Worm (Caenorhabditis elegans): ENCODE results near the gene K04D7.6.

The K04D7.6 gene

DNA sequence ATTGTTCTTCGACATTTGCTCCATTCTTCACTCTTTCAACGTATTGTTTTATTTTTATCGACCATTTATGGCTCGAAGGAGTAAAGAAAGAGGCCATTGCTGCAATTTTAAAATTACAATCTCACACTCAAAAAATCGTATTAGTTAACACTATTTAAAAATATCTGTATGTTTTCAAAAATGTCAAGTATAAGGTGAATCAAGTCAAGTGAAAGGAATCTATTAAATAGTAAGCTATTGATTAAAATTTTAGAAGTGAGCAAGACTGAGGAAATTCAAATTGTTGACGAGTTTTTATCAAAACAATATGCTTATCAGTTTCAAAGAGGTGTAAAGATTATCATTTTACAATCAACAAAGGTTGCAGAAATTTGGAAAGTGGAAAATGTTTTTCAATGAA is 26.4 kb upstream of the K04D7.6 start, which contains the start of gene F01G10.4:
Gene F01G10.4, minus strand, starts transcription at position 101 of the 400 bp plus-strand sequence.
- TF ChIP-seq nhr-19 (GFP tag; conservative IDR thresholded peaks at IDR 0.05) (no peak), nhr-237 (tag; optimal IDR thresholded peaks at IDR 0.05) (no peak), ces-1 (GFP tag; optimal IDR thresholded peaks at IDR 0.05) (no peak), lin-35 (GFP tag; optimal IDR thresholded peaks at IDR 0.05) (no peak), xbp-1 (tag; optimal IDR thresholded peaks at IDR 0.05) (no peak), efl-1 (optimal IDR thresholded peaks at IDR 0.05) (no peak), efl-1 (GFP tag; optimal IDR thresholded peaks at IDR 0.05 in 1 of 2) (no peak)

- TF ChIP-seq sptf-1 (tag; optimal IDR thresholded peaks at IDR 0.05): no peak
- TF ChIP-seq isw-1 (GFP tag; IDR thresholded peaks at IDR 0.05): no peak
- no peak for TF ChIP-seq ama-1 (optimal IDR thresholded peaks at IDR 0.05)
- no peak for TF ChIP-seq ceh-90 (tag; optimal IDR thresholded peaks at IDR 0.05)
- no peak for TF ChIP-seq tbx-2 (tag; optimal IDR thresholded peaks at IDR 0.05)
- no peak for TF ChIP-seq fkh-8 (tag; optimal IDR thresholded peaks at IDR 0.05)
- TF ChIP-seq nhr-19 (GFP tag; conservative IDR thresholded peaks at IDR 0.05): no peak
- TF ChIP-seq ztf-4 (tag; optimal IDR thresholded peaks at IDR 0.05): no peak
- no peak for TF ChIP-seq hpl-2 (GFP tag; optimal IDR thresholded peaks at IDR 0.05)
- TF ChIP-seq pag-3 (tag; optimal IDR thresholded peaks at IDR 0.05; ENCODE audit: borderline replicate concordance, insufficient read depth): no peak
- TF ChIP-seq blmp-1 (tag; optimal IDR thresholded peaks at IDR 0.05): no peak
- no peak for TF ChIP-seq tlp-1 (tag; optimal IDR thresholded peaks at IDR 0.05)
- TF ChIP-seq egl-13 (tag; optimal IDR thresholded peaks at IDR 0.05): no peak
- TF ChIP-seq nhr-85 (tag): no peak
- TF ChIP-seq lin-15B (tag; optimal IDR thresholded peaks at IDR 0.05): no peak
These were observed 24.9 kb upstream of the K04D7.6 start, which contains the start of gene F01G10.5 for ce11 chrIV:10230971-10231370. F01G10.5 (minus strand) TSS chrIV:10231071.

DNA sequence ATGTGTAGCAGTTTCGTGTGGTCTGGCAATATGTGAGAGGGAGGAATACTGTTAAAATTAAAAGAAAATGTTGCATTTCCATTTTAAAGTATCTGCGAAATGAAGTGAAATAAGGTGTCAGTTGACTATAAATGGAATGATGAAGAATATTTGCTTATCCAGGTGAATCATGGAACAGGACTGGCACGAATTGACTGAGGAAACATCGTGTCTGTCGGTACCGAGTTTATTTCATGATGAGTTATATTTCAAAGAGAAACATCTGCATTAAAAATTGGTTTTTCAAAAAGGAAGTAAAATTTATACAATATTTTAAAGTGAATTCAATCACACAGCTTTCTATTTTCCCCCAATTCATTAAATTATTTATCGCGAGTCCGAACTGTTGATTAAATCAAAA is 21.5 kb upstream of the K04D7.6 start, which contains the start of gene F01G10.6:
Gene F01G10.6, minus strand, starts transcription at position 101 of the 400 bp plus-strand sequence.
- TF ChIP-seq hpl-2 (GFP tag; optimal IDR thresholded peaks at IDR 0.05) (no peak), alr-1 (tag; optimal IDR thresholded peaks at IDR 0.05; ENCODE audit: borderline replicate concordance) (no peak), tlp-1 (tag; optimal IDR thresholded peaks at IDR 0.05) (no peak), blmp-1 (tag; optimal IDR thresholded peaks at IDR 0.05) (no peak), aha-1 (tag; optimal IDR thresholded peaks at IDR 0.05) (no peak), rnt-1 (tag; optimal IDR thresholded peaks at IDR 0.05) (no peak), nhr-237 (tag; optimal IDR thresholded peaks at IDR 0.05) (no peak), unc-98 (GFP tag; IDR thresholded peaks at IDR 0.05) (no peak), lin-14 (GFP tag; optimal IDR thresholded peaks at IDR 0.05) (no peak), lsy-2 (tag; optimal IDR thresholded peaks at IDR 0.05) (no peak), ceh-90 (tag; optimal IDR thresholded peaks at IDR 0.05) (no peak)

DNA sequence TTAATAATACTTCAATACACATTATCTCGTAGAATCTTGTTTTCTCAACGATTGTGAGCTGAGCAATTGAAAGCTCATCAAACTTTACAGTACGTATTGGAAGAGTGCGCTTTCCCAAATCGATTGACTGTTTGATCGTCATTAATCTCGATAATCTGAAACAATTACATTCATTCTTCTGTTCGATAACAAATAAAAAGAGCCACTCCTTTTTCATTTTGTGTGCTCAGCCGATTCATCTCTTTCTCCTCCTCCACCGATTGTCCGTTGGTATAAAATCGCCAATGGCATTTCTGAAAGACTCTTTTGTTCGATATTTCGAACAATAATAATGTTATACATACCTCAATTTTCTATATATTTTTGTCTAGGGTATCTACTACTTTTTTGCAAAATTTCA is 17.6 kb upstream of the K04D7.6 start, which contains the start of gene nas-12:
Gene nas-12, plus strand, starts transcription at position 301 of the 400 bp plus-strand sequence.
- TF ChIP-seq nhr-20 (tag; optimal IDR thresholded peaks at IDR 0.05) (no peak), dsc-1 (tag; optimal IDR thresholded peaks at IDR 0.05) (no peak), fos-1 (tag; optimal IDR thresholded peaks at IDR 0.05) (no peak), tlp-1 (tag; optimal IDR thresholded peaks at IDR 0.05) (no peak), ceh-88 (GFP tag; IDR thresholded peaks at IDR 0.05) (no peak), lin-13 (GFP tag; optimal IDR thresholded peaks at IDR 0.05) (no peak), tbx-2 (tag; optimal IDR thresholded peaks at IDR 0.05) (no peak), nhr-12 (tag; optimal IDR thresholded peaks at IDR 0.05) (no peak), pax-3 (tag; optimal IDR thresholded peaks at IDR 0.05) (no peak), nhr-71 (tag; optimal IDR thresholded peaks at IDR 0.05) (no peak), lin-39 (tag; optimal IDR thresholded peaks at IDR 0.05) (no peak), ceh-90 (tag; optimal IDR thresholded peaks at IDR 0.05) (no peak), nhr-84 (tag; optimal IDR thresholded peaks at IDR 0.05) (no peak), lsy-2 (tag; optimal IDR thresholded peaks at IDR 0.05) (no peak), alr-1 (tag; optimal IDR thresholded peaks at IDR 0.05; ENCODE audit: borderline replicate concordance) (no peak), efl-3 (GFP tag; optimal IDR thresholded peaks at IDR 0.05) (no peak), grh-1 (GFP tag; IDR thresholded peaks at IDR 0.05) (no peak)

All from whole organism, L1 larva.